Fruit fly (Drosophila melanogaster) whole organism, embryonic: Measurements from ENCODE around the gene Fdx1.

Source experiments
- Ada2b ChIP-seq: fragments of 200-800 bp; sonication (Bioruptor generic); IDR thresholded peaks from 2 replicates; pipeline ENCODE4 v1.3.6; 2022; ENCODE audit warnings: missing biosample characterization, missing genetic modification characterization
- B-H1 ChIP-seq: fragments of 200-800 bp; sonication (Bioruptor generic); IDR thresholded peaks from 3 replicates; pipeline ENCODE4 v1.3.6; 2022; ENCODE audit warnings: missing biosample characterization, missing genetic modification characterization
- B-H2 ChIP-seq: fragments of 200-800 bp; sonication (Bioruptor generic); optimal IDR thresholded peaks from 2 replicates; lab custom pipeline; 2018; ENCODE audit warnings: missing biosample characterization, mild to moderate bottlenecking, missing genetic modification characterization
- CG10209 ChIP-seq: fragments of 200-800 bp; sonication (Bioruptor generic); optimal IDR thresholded peaks from 3 replicates; lab custom pipeline; 2017; ENCODE audit warnings: missing biosample characterization, mild to moderate bottlenecking, missing genetic modification characterization, missing genetic modification reagents
- CG10543 ChIP-seq: fragments of 200-800 bp; sonication (Bioruptor generic); optimal IDR thresholded peaks from 3 replicates; lab custom pipeline; 2017; ENCODE audit warnings: missing biosample characterization, mild to moderate bottlenecking, missing genetic modification characterization, moderate library complexity
- CG10979 ChIP-seq: fragments of 200-800 bp; sonication (Bioruptor generic); optimal IDR thresholded peaks from 2 replicates; lab custom pipeline; 2018; ENCODE audit warnings: missing biosample characterization, mild to moderate bottlenecking, missing genetic modification characterization, moderate library complexity
- CG11560 ChIP-seq: fragments of 200-800 bp; sonication (Bioruptor generic); IDR thresholded peaks from 3 replicates; pipeline ENCODE4 v1.3.6; 2022; ENCODE audit warnings: missing biosample characterization, missing genetic modification characterization
- CG12299 ChIP-seq: fragments of 200-800 bp; sonication (Bioruptor generic); optimal IDR thresholded peaks from 2 replicates; lab custom pipeline; 2018; ENCODE audit warnings: missing biosample characterization, mild to moderate bottlenecking, missing genetic modification characterization
- CG15696 ChIP-seq: fragments of 200-800 bp; sonication (Bioruptor generic); optimal IDR thresholded peaks from 2 replicates; lab custom pipeline; 2019; ENCODE audit warnings: missing biosample characterization, mild to moderate bottlenecking, missing genetic modification characterization, moderate library complexity
- CG18619 ChIP-seq: fragments of 200-800 bp; sonication (Bioruptor generic); optimal IDR thresholded peaks from 3 replicates; lab custom pipeline; 2017; ENCODE audit warnings: missing biosample characterization, mild to moderate bottlenecking, missing genetic modification characterization
- CG2875 ChIP-seq: fragments of 200-800 bp; sonication (Bioruptor generic); optimal IDR thresholded peaks from 2 replicates; lab custom pipeline; 2017; ENCODE audit warnings: missing biosample characterization, mild to moderate bottlenecking, missing genetic modification characterization, missing genetic modification reagents
- CG5180 ChIP-seq: fragments of 200-800 bp; sonication (Bioruptor generic); optimal IDR thresholded peaks from 3 replicates; lab custom pipeline; 2017; ENCODE audit warnings: missing biosample characterization, missing genetic modification characterization, mild to moderate bottlenecking, moderate library complexity, missing genetic modification reagents
- CG6854 ChIP-seq: fragments of 200-800 bp; sonication (Bioruptor generic); optimal IDR thresholded peaks from 3 replicates; lab custom pipeline; 2017; ENCODE audit warnings: missing biosample characterization, mild to moderate bottlenecking, missing genetic modification characterization
- CG7556 ChIP-seq: fragments of 200-800 bp; sonication (Bioruptor generic); optimal IDR thresholded peaks from 2 replicates; lab custom pipeline; 2017; ENCODE audit warnings: missing biosample characterization, mild to moderate bottlenecking, missing genetic modification characterization
- CoRest ChIP-seq: fragments of 200-800 bp; sonication (Bioruptor generic); optimal IDR thresholded peaks from 3 replicates; lab custom pipeline; 2018; ENCODE audit warnings: missing biosample characterization, mild to moderate bottlenecking, missing genetic modification characterization, moderate library complexity
- D19A ChIP-seq: fragments of 200-800 bp; optimal IDR thresholded peaks from 3 replicates; lab custom pipeline; 2019; ENCODE audit warnings: missing biosample characterization, mild to moderate bottlenecking, missing genetic modification characterization, moderate library complexity
- Dll ChIP-seq: fragments of 200-800 bp; sonication (Bioruptor generic); IDR thresholded peaks from 4 replicates; pipeline ENCODE4 v1.3.6; 2022; ENCODE audit warnings: missing biosample characterization, missing genetic modification characterization; ENCODE audit not compliant: partially characterized antibody
- Doc3 ChIP-seq: fragments of 200-800 bp; sonication (Bioruptor generic); IDR thresholded peaks from 3 replicates; pipeline ENCODE4 v1.3.6; 2022; ENCODE audit warnings: missing biosample characterization, missing genetic modification characterization; ENCODE audit not compliant: partially characterized antibody
- E2f2 ChIP-seq: fragments of 200-800 bp; sonication (Bioruptor generic); IDR thresholded peaks from 2 replicates; pipeline ENCODE4 v1.3.6; 2022; ENCODE audit warnings: missing biosample characterization, missing genetic modification characterization
- Gsc ChIP-seq: fragments of 200-800 bp; sonication (Bioruptor generic); IDR thresholded peaks from 2 replicates; pipeline ENCODE4 v1.3.6; 2022; ENCODE audit warnings: missing biosample characterization, missing genetic modification characterization
- Hr78 ChIP-seq, 2 experiments: fragments of 200-800 bp in 1 of 2; fragments of >200 bp in 1 of 2; sonication (Bioruptor generic) in 1 of 2; optimal IDR thresholded peaks; 2 replicates each; lab custom pipeline; 2017 to 2019; ENCODE audit warnings: missing biosample characterization in 2 of 2, missing genetic modification characterization in 2 of 2, mild to moderate bottlenecking in 1 of 2, moderate library complexity in 1 of 2
- MBD-R2 ChIP-seq: fragments of 200-800 bp; sonication (Bioruptor generic); IDR thresholded peaks from 2 replicates; pipeline ENCODE4 v1.3.6; 2022; ENCODE audit warnings: missing biosample characterization, missing genetic modification characterization
- Meics ChIP-seq: fragments of 200-800 bp; sonication (Bioruptor generic); optimal IDR thresholded peaks from 2 replicates; lab custom pipeline; 2017; ENCODE audit warnings: missing biosample characterization, mild to moderate bottlenecking, missing genetic modification characterization
- Nf-YC ChIP-seq: fragments of 200-800 bp; optimal IDR thresholded peaks from 3 replicates; lab custom pipeline; 2019; ENCODE audit warnings: missing biosample characterization, mild to moderate bottlenecking, missing genetic modification characterization, moderate library complexity
- Oaz ChIP-seq: fragments of 200-800 bp; sonication (Bioruptor generic); IDR thresholded peaks from 2 replicates; pipeline ENCODE4 v1.3.6; 2022; ENCODE audit warnings: missing biosample characterization, missing genetic modification characterization
- Taf1 ChIP-seq: fragments of 200-800 bp; sonication (Bioruptor generic); IDR thresholded peaks from 2 replicates; pipeline ENCODE4 v1.3.6; 2022; ENCODE audit warnings: missing biosample characterization, missing genetic modification characterization
- Trl ChIP-seq, 3 experiments: fragments of >200 bp in 2 of 3; fragments of 200-800 bp in 1 of 3; sonication (Bioruptor generic) in 1 of 3; optimal IDR thresholded peaks; 2 replicates in 1 of 3; 3 replicates in 2 of 3; lab custom pipeline; 2016 to 2017; ENCODE audit warnings: missing biosample characterization in 1 of 3, missing genetic modification characterization in 1 of 3
- Vsx1 ChIP-seq: fragments of 200-800 bp; sonication (Bioruptor generic); optimal IDR thresholded peaks from 2 replicates; lab custom pipeline; 2017; ENCODE audit warnings: missing biosample characterization, mild to moderate bottlenecking, missing genetic modification characterization, missing genetic modification reagents
- abd-A ChIP-seq: fragments of 200-800 bp; sonication (Bioruptor generic); optimal IDR thresholded peaks from 3 replicates; lab custom pipeline; 2019; ENCODE audit warnings: missing biosample characterization, mild to moderate bottlenecking, missing genetic modification characterization, moderate library complexity
- al ChIP-seq: fragments of 200-800 bp; sonication (Bioruptor generic); IDR thresholded peaks from 2 replicates; pipeline ENCODE4 v1.3.6; 2022; ENCODE audit warnings: missing biosample characterization, missing genetic modification characterization
- bbx ChIP-seq: fragments of 200-800 bp; sonication (Bioruptor generic); IDR thresholded peaks from 2 replicates; pipeline ENCODE4 v1.3.6; 2022; ENCODE audit warnings: missing biosample characterization, missing genetic modification characterization; ENCODE audit not compliant: partially characterized antibody
- bsh ChIP-seq, 2 experiments: fragments of 200-800 bp; sonication (Bioruptor generic); optimal IDR thresholded peaks; 2 replicates each; lab custom pipeline; 2017 to 2018; ENCODE audit warnings: mild to moderate bottlenecking in 2 of 2, missing biosample characterization in 2 of 2, missing genetic modification characterization in 2 of 2, moderate library complexity in 1 of 2
- cg ChIP-seq: fragments of 200-800 bp; sonication (Bioruptor generic); optimal IDR thresholded peaks from 3 replicates; lab custom pipeline; 2019; ENCODE audit warnings: missing biosample characterization, mild to moderate bottlenecking, missing genetic modification characterization, moderate library complexity
- chif ChIP-seq, 2 experiments: fragments of 200-800 bp; sonication (Bioruptor generic); optimal IDR thresholded peaks; 3 replicates each; lab custom pipeline; 2016; ENCODE audit warnings: missing biosample characterization in 2 of 2, missing genetic modification characterization in 2 of 2
- chm ChIP-seq: fragments of 200-800 bp; sonication (Bioruptor generic); IDR thresholded peaks from 2 replicates; pipeline ENCODE4 v1.3.6; 2022; ENCODE audit warnings: missing biosample characterization, missing genetic modification characterization
- ci ChIP-seq: fragments of 200-800 bp; sonication (Bioruptor generic); IDR thresholded peaks from 3 replicates; pipeline ENCODE4 v1.3.6; 2022; ENCODE audit warnings: missing biosample characterization, missing genetic modification characterization
- cwo ChIP-seq: fragments of 200-800 bp; sonication (Bioruptor generic); optimal IDR thresholded peaks from 3 replicates; lab custom pipeline; 2017; ENCODE audit warnings: missing biosample characterization, missing genetic modification characterization, mild to moderate bottlenecking, moderate library complexity, missing genetic modification reagents
- ind ChIP-seq: fragments of 200-800 bp; sonication (Bioruptor generic); optimal IDR thresholded peaks from 3 replicates; lab custom pipeline; 2016; ENCODE audit warnings: missing biosample characterization, missing genetic modification characterization
- kay ChIP-seq: fragments of 200-800 bp; sonication (Bioruptor generic); optimal IDR thresholded peaks from 2 replicates; lab custom pipeline; 2016; ENCODE audit warnings: missing biosample characterization, missing genetic modification characterization
- knrl ChIP-seq: fragments of 200-800 bp; sonication (Bioruptor generic); IDR thresholded peaks from 3 replicates; pipeline ENCODE4 v1.3.6; 2022; ENCODE audit warnings: missing biosample characterization, missing genetic modification characterization; ENCODE audit not compliant: partially characterized antibody
- p53 ChIP-seq: fragments of 200-800 bp; sonication (Bioruptor generic); optimal IDR thresholded peaks from 2 replicates; lab custom pipeline; 2016; ENCODE audit warnings: missing biosample characterization, missing genetic modification characterization
- ro ChIP-seq: fragments of 200-800 bp; sonication (Bioruptor generic); IDR thresholded peaks from 2 replicates; pipeline ENCODE4 v1.3.6; 2022; ENCODE audit warnings: missing biosample characterization, missing genetic modification characterization
- sens ChIP-seq: fragments of 200-800 bp; sonication (Bioruptor generic); peaks from one replicate; lab custom pipeline; 2016; ENCODE audit warnings: missing biosample characterization, missing genetic modification characterization
- slbo ChIP-seq: fragments of 200-800 bp; sonication (Bioruptor generic); IDR thresholded peaks from 2 replicates; pipeline ENCODE4 v1.3.6; 2022; ENCODE audit warnings: missing biosample characterization, missing genetic modification characterization
- sob ChIP-seq: fragments of 200-800 bp; sonication (Bioruptor generic); IDR thresholded peaks from 2 replicates; pipeline ENCODE4 v1.3.6; 2022; ENCODE audit warnings: missing biosample characterization, missing genetic modification characterization
- sr ChIP-seq: fragments of 200-800 bp; sonication (Bioruptor generic); IDR thresholded peaks from 3 replicates; pipeline ENCODE4 v1.3.6; 2022; ENCODE audit warnings: missing biosample characterization, missing genetic modification characterization
- stc ChIP-seq: fragments of 200-800 bp; sonication (Bioruptor generic); IDR thresholded peaks from 2 replicates; pipeline ENCODE4 v1.3.6; 2022; ENCODE audit warnings: missing biosample characterization, missing genetic modification characterization
- tna ChIP-seq: fragments of 200-800 bp; sonication (Bioruptor generic); IDR thresholded peaks from 2 replicates; pipeline ENCODE4 v1.3.6; 2022; ENCODE audit warnings: missing biosample characterization, missing genetic modification characterization; ENCODE audit not compliant: partially characterized antibody

The Fdx1 gene

DNA sequence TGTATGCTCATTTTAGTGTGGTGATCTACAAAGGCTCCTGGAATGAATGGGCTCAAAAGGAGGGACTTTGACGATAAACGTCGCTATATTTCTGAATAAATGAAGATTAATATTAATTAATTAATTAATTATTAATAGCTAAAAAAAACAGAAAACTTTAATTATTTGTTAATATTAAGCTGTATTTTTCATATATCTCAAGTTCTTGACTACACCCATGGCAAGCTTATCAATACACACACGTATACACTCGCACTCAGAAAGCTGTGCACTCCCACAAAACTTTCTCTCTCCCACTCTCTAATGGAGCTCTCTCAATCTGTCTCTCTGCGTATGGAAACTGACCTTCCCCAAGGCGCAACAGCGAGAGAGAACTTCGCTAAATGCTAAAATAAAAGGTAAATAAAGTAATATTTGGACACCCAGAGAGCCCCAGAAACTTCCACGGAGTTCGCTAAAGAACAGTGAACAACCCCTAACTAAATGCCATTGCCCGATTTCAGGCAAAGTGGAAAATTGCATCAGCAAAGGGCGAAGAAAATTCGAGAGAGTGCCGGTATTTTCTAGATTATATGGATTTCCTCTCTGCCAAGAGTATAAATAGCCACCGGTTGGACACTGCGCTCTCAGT, 2.5 kb upstream of the Fdx1 start (continued):
- TF ChIP-seq MBD-R2 (GFP tag; lab: Robert Waterston, UW) (peak; percentile 44), CG10209 (GFP tag; lab: Kevin White, UChicago) (peak; percentile 57), Doc3 (peak; percentile 45; the same call in 2 of the 3 replicates), CG15696 (tag; lab: Kevin White, UChicago) (no peak), ci (GFP tag; lab: Robert Waterston, UW) (peak; percentile 91), cwo (GFP tag; lab: Kevin White, UChicago) (peak; percentile 76), Gsc (GFP tag; lab: Robert Waterston, UW) (no peak), knrl (GFP tag; lab: Robert Waterston, UW) (no peak), bsh (GFP tag; optimal IDR thresholded peaks at IDR 0.05; lab: Kevin White, UChicago) (peak; percentile 39 to 81), CG5180 (GFP tag; lab: Kevin White, UChicago) (peak; percentile 52), Dll (GFP tag; lab: Robert Waterston, UW) (peak; percentile 62; the same call in 2 of the 4 replicates), CG10543 (peak; percentile 49), B-H2 (GFP tag; lab: Kevin White, UChicago) (peak; percentile 69), slbo (GFP tag; lab: Robert Waterston, UW) (peak; percentile 69), ind (GFP tag; lab: Kevin White, UChicago) (peak; percentile 71), p53 (GFP tag; lab: Kevin White, UChicago) (no peak), cg (GFP tag; lab: Kevin White, UChicago) (peak; percentile 74), chm (GFP tag; lab: Robert Waterston, UW) (peak; percentile 57; the same call in 1 of the 2 replicates), abd-A (tag; lab: Kevin White, UChicago) (peak; percentile 63), D19A (tag; lab: Kevin White, UChicago) (peak; percentile 6), sr (GFP tag; lab: Robert Waterston, UW) (peak; percentile 23; the same call in 1 of the 3 replicates), stc (peak; percentile 79), CG6854 (peak; percentile 66), bbx (peak; percentile 64), CG18619 (GFP tag; lab: Kevin White, UChicago) (peak; percentile 48), tna (GFP tag; lab: Robert Waterston, UW) (no peak; the same call in 1 of the 2 replicates), Trl (optimal IDR thresholded peaks at IDR 0.05; lab: Kevin White, UChicago) (peak; percentile 94 to 96), Trl (GFP tag; optimal IDR thresholded peaks at IDR 0.05; lab: Kevin White, UChicago) (peak; percentile 32), E2f2 (peak; percentile 41; the same call in 1 of the 2 replicates), CG12299 (tag; lab: Kevin White, UChicago) (peak; percentile 12), Meics (GFP tag; lab: Kevin White, UChicago) (peak; percentile 71), CG10979 (tag; lab: Kevin White, UChicago) (peak; percentile 73), B-H1 (GFP tag; lab: Robert Waterston, UW) (no peak), CG7556 (GFP tag; lab: Kevin White, UChicago) (peak; percentile 77), Hr78 (GFP tag; optimal IDR thresholded peaks at IDR 0.05; lab: Kevin White, UChicago) (peak in 1 of 2 experiments; percentile 43), Oaz (peak; percentile 55), chif (GFP tag; optimal IDR thresholded peaks at IDR 0.05; lab: Kevin White, UChicago) (peak in 1 of 2 experiments; percentile 12), Ada2b (peak; percentile 81), Taf1 (peak; percentile 56; the same call in 1 of the 2 replicates), Nf-YC (tag; lab: Kevin White, UChicago) (no peak), CG11560 (tag; lab: Robert Waterston, UW) (no peak), Vsx1 (peak; percentile 66), CoRest (tag; lab: Kevin White, UChicago) (peak; percentile 69), sens (peak; percentile 89), kay (GFP tag; lab: Kevin White, UChicago) (no peak), sob (GFP tag; lab: Robert Waterston, UW) (peak; percentile 85), ro (GFP tag; lab: Robert Waterston, UW) (peak; percentile 67; the same call in 1 of the 2 replicates), CG2875 (GFP tag; lab: Kevin White, UChicago) (peak; percentile 64), al (no peak)
